Fruit fly (Drosophila melanogaster) whole organism, embryonic: ENCODE measurements around the gene Dic1.

ENCODE experiments used
- Adf1 ChIP-seq: fragments of 200-800 bp; sonication (Bioruptor generic); IDR thresholded peaks from 2 replicates; pipeline ENCODE4 v1.3.6; 2022; ENCODE audit warnings: missing biosample characterization, missing genetic modification characterization
- CG10321 ChIP-seq: fragments of 200-800 bp; sonication (Bioruptor generic); IDR thresholded peaks from 2 replicates; pipeline ENCODE4 v1.3.6; 2022; ENCODE audit warnings: missing biosample characterization, missing genetic modification characterization
- CG10366 ChIP-seq: fragments of 200-800 bp; sonication (Bioruptor generic); IDR thresholded peaks from 2 replicates; pipeline ENCODE4 v1.3.6; 2022; ENCODE audit warnings: missing biosample characterization, missing genetic modification characterization
- CG12769 ChIP-seq: fragments of 200-800 bp; sonication (Bioruptor generic); optimal IDR thresholded peaks from 2 replicates; lab custom pipeline; 2019; ENCODE audit warnings: missing biosample characterization, mild to moderate bottlenecking, missing genetic modification characterization, moderate library complexity
- CG13894 ChIP-seq: fragments of 200-800 bp; sonication (Bioruptor generic); optimal IDR thresholded peaks from 3 replicates; lab custom pipeline; 2018; ENCODE audit warnings: missing biosample characterization, mild to moderate bottlenecking, missing genetic modification characterization, moderate library complexity
- CG14050 ChIP-seq: fragments of 200-800 bp; sonication (Bioruptor generic); IDR thresholded peaks from 3 replicates; pipeline ENCODE4 v1.3.6; 2022; ENCODE audit warnings: missing biosample characterization, missing genetic modification characterization
- CG14710 ChIP-seq: fragments of 200-800 bp; sonication (Bioruptor generic); optimal IDR thresholded peaks from 3 replicates; lab custom pipeline; 2019; ENCODE audit warnings: missing biosample characterization, mild to moderate bottlenecking, missing genetic modification characterization, moderate library complexity
- CG17186 ChIP-seq: fragments of 200-800 bp; sonication (Bioruptor generic); optimal IDR thresholded peaks from 3 replicates; lab custom pipeline; 2017; ENCODE audit warnings: missing biosample characterization, missing genetic modification reagents, missing genetic modification characterization
- CG17912 ChIP-seq: fragments of 200-800 bp; sonication (Bioruptor generic); optimal IDR thresholded peaks from 2 replicates; lab custom pipeline; 2018; ENCODE audit warnings: missing biosample characterization, mild to moderate bottlenecking, missing genetic modification characterization
- CG18011 ChIP-seq: fragments of 200-800 bp; sonication (Bioruptor generic); optimal IDR thresholded peaks from 2 replicates; lab custom pipeline; 2017; ENCODE audit warnings: missing biosample characterization, missing genetic modification characterization, mild to moderate bottlenecking, moderate library complexity, missing genotype
- CG18476 ChIP-seq: fragments of 200-800 bp; sonication (Bioruptor generic); optimal IDR thresholded peaks from 2 replicates; lab custom pipeline; 2016; ENCODE audit warnings: missing biosample characterization, mild to moderate bottlenecking, missing genetic modification characterization
- CG18599 ChIP-seq: fragments of 200-800 bp; sonication (Bioruptor generic); optimal IDR thresholded peaks from 3 replicates; lab custom pipeline; 2017; ENCODE audit warnings: missing biosample characterization, missing genetic modification characterization, mild to moderate bottlenecking, moderate library complexity, missing genetic modification reagents
- CG2678 ChIP-seq: fragments of 200-800 bp; sonication (Bioruptor generic); optimal IDR thresholded peaks from 3 replicates; lab custom pipeline; 2019; ENCODE audit warnings: missing biosample characterization, mild to moderate bottlenecking, missing genetic modification characterization, moderate library complexity
- CG33213 ChIP-seq: fragments of 200-800 bp; sonication (Bioruptor generic); optimal IDR thresholded peaks from 3 replicates; lab custom pipeline; 2016; ENCODE audit warnings: missing biosample characterization, missing genetic modification characterization
- CG33557 ChIP-seq: fragments of 200-800 bp; sonication (Bioruptor generic); optimal IDR thresholded peaks from 2 replicates; lab custom pipeline; 2019; ENCODE audit warnings: missing biosample characterization, mild to moderate bottlenecking, missing genetic modification characterization, moderate library complexity
- CG34224 ChIP-seq: fragments of 200-800 bp; sonication (Bioruptor generic); IDR thresholded peaks from 3 replicates; pipeline ENCODE4 v1.3.6; 2022; ENCODE audit warnings: missing biosample characterization, missing genetic modification characterization; ENCODE audit not compliant: partially characterized antibody
- CG4617 ChIP-seq: fragments of 200-800 bp; sonication (Bioruptor generic); optimal IDR thresholded peaks from 3 replicates; lab custom pipeline; 2016; ENCODE audit warnings: missing biosample characterization, missing genetic modification characterization, borderline replicate concordance
- CG4820 ChIP-seq: fragments of 200-800 bp; sonication (Bioruptor generic); optimal IDR thresholded peaks from 3 replicates; lab custom pipeline; 2016; ENCODE audit warnings: missing biosample characterization, missing genetic modification characterization
- CG5245 ChIP-seq: fragments of 200-800 bp; sonication (Bioruptor generic); optimal IDR thresholded peaks from 3 replicates; lab custom pipeline; 2016; ENCODE audit warnings: missing biosample characterization, missing genetic modification characterization
- CG6854 ChIP-seq: fragments of 200-800 bp; sonication (Bioruptor generic); optimal IDR thresholded peaks from 3 replicates; lab custom pipeline; 2017; ENCODE audit warnings: missing biosample characterization, mild to moderate bottlenecking, missing genetic modification characterization
- CG7745 ChIP-seq: fragments of 200-800 bp; sonication (Bioruptor generic); optimal IDR thresholded peaks from 2 replicates; lab custom pipeline; 2018; ENCODE audit warnings: missing biosample characterization, mild to moderate bottlenecking, missing genetic modification characterization, moderate library complexity
- CG7786 ChIP-seq: fragments of 200-800 bp; sonication (Bioruptor generic); optimal IDR thresholded peaks from 2 replicates; lab custom pipeline; 2016; ENCODE audit warnings: missing biosample characterization, missing genetic modification characterization
- CG7839 ChIP-seq: fragments of 200-800 bp; sonication (Bioruptor generic); optimal IDR thresholded peaks from 3 replicates; lab custom pipeline; 2018; ENCODE audit warnings: missing biosample characterization, mild to moderate bottlenecking, missing genetic modification characterization, moderate library complexity
- CG7963 ChIP-seq: fragments of 200-800 bp; sonication (Bioruptor generic); IDR thresholded peaks from 3 replicates; pipeline ENCODE4 v1.3.6; 2022; ENCODE audit warnings: missing biosample characterization, missing genetic modification characterization; ENCODE audit not compliant: partially characterized antibody
- CG8281 ChIP-seq: fragments of 200-800 bp; sonication (Bioruptor generic); optimal IDR thresholded peaks from 2 replicates; lab custom pipeline; 2018; ENCODE audit warnings: missing biosample characterization, mild to moderate bottlenecking, missing genetic modification characterization, moderate library complexity
- CG8388 ChIP-seq: fragments of 200-800 bp; sonication (Bioruptor generic); optimal IDR thresholded peaks from 2 replicates; lab custom pipeline; 2019; ENCODE audit warnings: missing biosample characterization, mild to moderate bottlenecking, missing genetic modification characterization, moderate library complexity
- CHES-1-like ChIP-seq: fragments of 200-800 bp; sonication (Bioruptor generic); optimal IDR thresholded peaks from 2 replicates; lab custom pipeline; 2016; ENCODE audit warnings: missing biosample characterization, missing genetic modification characterization
- HLH54F ChIP-seq: fragments of 200-800 bp; sonication (Bioruptor generic); optimal IDR thresholded peaks from 3 replicates; lab custom pipeline; 2016; ENCODE audit warnings: missing biosample characterization, missing genetic modification characterization
- Jarid2 ChIP-seq: fragments of 200-800 bp; sonication (Bioruptor generic); optimal IDR thresholded peaks from 3 replicates; lab custom pipeline; 2017; ENCODE audit warnings: mild to moderate bottlenecking, missing biosample characterization, missing genetic modification reagents, missing genetic modification characterization
- MBD-R2 ChIP-seq: fragments of 200-800 bp; sonication (Bioruptor generic); IDR thresholded peaks from 2 replicates; pipeline ENCODE4 v1.3.6; 2022; ENCODE audit warnings: missing biosample characterization, missing genetic modification characterization
- Med ChIP-seq: fragments of 200-800 bp; sonication (Bioruptor generic); peaks from one replicate; lab custom pipeline; 2016; ENCODE audit warnings: missing biosample characterization, missing genetic modification characterization, mild to moderate bottlenecking, inconsistent platforms, moderate library complexity
- Poxn ChIP-seq: fragments of 200-800 bp; sonication (Bioruptor generic); IDR thresholded peaks from 2 replicates; pipeline ENCODE4 v1.3.6; 2022; ENCODE audit warnings: missing biosample characterization, missing genetic modification characterization
- Ptx1 ChIP-seq: fragments of 200-800 bp; sonication (Bioruptor generic); IDR thresholded peaks from 2 replicates; pipeline ENCODE4 v1.3.6; 2022; ENCODE audit warnings: missing biosample characterization, missing genetic modification characterization
- Sry-δ ChIP-seq: fragments of 200-800 bp; sonication (Bioruptor generic); optimal IDR thresholded peaks from 2 replicates; lab custom pipeline; 2016; ENCODE audit warnings: missing biosample characterization, missing genetic modification characterization
- Xbp1 ChIP-seq: fragments of 200-800 bp; sonication (Bioruptor generic); optimal IDR thresholded peaks from 3 replicates; lab custom pipeline; 2016; ENCODE audit warnings: missing biosample characterization, mild to moderate bottlenecking, missing genetic modification characterization
- cas ChIP-seq: fragments of 200-800 bp; sonication (Bioruptor generic); IDR thresholded peaks from 2 replicates; pipeline ENCODE4 v1.3.6; 2022; ENCODE audit warnings: missing biosample characterization, missing genetic modification characterization
- corto ChIP-seq: fragments of 200-800 bp; sonication (Bioruptor generic); optimal IDR thresholded peaks from 2 replicates; lab custom pipeline; 2016; ENCODE audit warnings: missing biosample characterization, mild to moderate bottlenecking, missing genetic modification characterization, moderate library complexity
- croc ChIP-seq: fragments of 200-800 bp; sonication (Bioruptor generic); conservative IDR thresholded peaks from 3 replicates; pipeline ENCODE4 v1.3.6; 2022; ENCODE audit warnings: missing biosample characterization, missing genetic modification characterization
- crol ChIP-seq: fragments of 200-800 bp; sonication (Bioruptor generic); IDR thresholded peaks from 2 replicates; pipeline ENCODE4 v1.3.6; 2022; ENCODE audit warnings: missing biosample characterization, missing genetic modification characterization
- gcm2 ChIP-seq: fragments of 200-800 bp; sonication (Bioruptor generic); optimal IDR thresholded peaks from 2 replicates; lab custom pipeline; 2016; ENCODE audit warnings: missing biosample characterization, missing genetic modification characterization
- gem ChIP-seq: fragments of 200-800 bp; sonication (Bioruptor generic); optimal IDR thresholded peaks from 2 replicates; lab custom pipeline; 2019; ENCODE audit warnings: missing biosample characterization, mild to moderate bottlenecking, missing genetic modification characterization, moderate library complexity
- kay ChIP-seq: fragments of 200-800 bp; sonication (Bioruptor generic); optimal IDR thresholded peaks from 2 replicates; lab custom pipeline; 2016; ENCODE audit warnings: missing biosample characterization, missing genetic modification characterization
- nmo ChIP-seq: fragments of 200-800 bp; sonication (Bioruptor generic); optimal IDR thresholded peaks from 2 replicates; lab custom pipeline; 2018; ENCODE audit warnings: missing biosample characterization, mild to moderate bottlenecking, missing genetic modification characterization, moderate library complexity
- odd ChIP-seq: fragments of 200-800 bp; sonication (Bioruptor generic); optimal IDR thresholded peaks from 2 replicates; lab custom pipeline; 2017; ENCODE audit warnings: missing biosample characterization, mild to moderate bottlenecking, missing genetic modification characterization
- peb ChIP-seq: fragments of 200-800 bp; sonication (Bioruptor generic); IDR thresholded peaks from 2 replicates; pipeline ENCODE4 v1.3.6; 2022; ENCODE audit warnings: missing biosample characterization, missing genetic modification characterization
- pita ChIP-seq: fragments of 200-800 bp; sonication (Bioruptor generic); optimal IDR thresholded peaks from 2 replicates; lab custom pipeline; 2017; ENCODE audit warnings: missing biosample characterization, mild to moderate bottlenecking, missing genetic modification characterization
- scrt ChIP-seq: fragments of 200-800 bp; sonication (Bioruptor generic); optimal IDR thresholded peaks from 2 replicates; lab custom pipeline; 2018; ENCODE audit warnings: missing biosample characterization, mild to moderate bottlenecking, missing genetic modification characterization, moderate library complexity
- sd ChIP-seq: fragments of 200-800 bp; sonication (Bioruptor generic); optimal IDR thresholded peaks from 3 replicates; lab custom pipeline; 2018; ENCODE audit warnings: missing biosample characterization, mild to moderate bottlenecking, missing genetic modification characterization, moderate library complexity
- sqz ChIP-seq: fragments of 200-800 bp; sonication (Bioruptor generic); optimal IDR thresholded peaks from 3 replicates; lab custom pipeline; 2018; ENCODE audit warnings: missing biosample characterization, mild to moderate bottlenecking, missing genetic modification characterization
- yki ChIP-seq: fragments of >200 bp; optimal IDR thresholded peaks from 3 replicates; lab custom pipeline; 2018

The Dic1 gene

dm6 chr3R:13388160-13388870 is 23.6 kb downstream of the Dic1 start, which contains the start of gene CG9799 (continued):
- TF ChIP-seq sd (no peak), MBD-R2 (GFP tag; lab: Robert Waterston, UW) (peak; percentile 42; the same call in 1 of the 2 replicates), CG10321 (GFP tag; lab: Robert Waterston, UW) (no peak), crol (no peak), Poxn (GFP tag; lab: Robert Waterston, UW) (no peak), CHES-1-like (no peak), nmo (GFP tag; lab: Kevin White, UChicago) (no peak), CG7963 (GFP tag; lab: Robert Waterston, UW) (no peak; the same call in 2 of the 3 replicates), Ptx1 (no peak), CG12769 (tag; lab: Kevin White, UChicago) (no peak), scrt (peak; percentile 9), gem (tag; lab: Kevin White, UChicago) (no peak), CG33213 (GFP tag; lab: Kevin White, UChicago) (no peak), HLH54F (GFP tag; lab: Kevin White, UChicago) (no peak), cas (no peak), CG14050 (no peak), CG17912 (GFP tag; lab: Kevin White, UChicago) (no peak), kay (no peak), sqz (GFP tag; lab: Kevin White, UChicago) (no peak), CG18476 (no peak), CG17186 (GFP tag; lab: Kevin White, UChicago) (no peak), Adf1 (GFP tag; lab: Robert Waterston, UW) (no peak), CG2678 (tag; lab: Kevin White, UChicago) (no peak), CG8388 (no peak), CG14710 (tag; lab: Kevin White, UChicago) (peak; percentile 38), gcm2 (no peak), CG18599 (GFP tag; lab: Kevin White, UChicago) (no peak), CG7839 (tag; lab: Kevin White, UChicago) (no peak), CG18011 (GFP tag; lab: Kevin White, UChicago) (no peak), yki (no peak), Med (GFP tag; lab: Kevin White, UChicago) (peak; percentile 59), CG7745 (no peak), pita (GFP tag; lab: Kevin White, UChicago) (no peak), CG4820 (no peak), Jarid2 (GFP tag; lab: Kevin White, UChicago) (no peak), CG34224 (GFP tag; lab: Robert Waterston, UW) (0 out of 3 replicates have a peak, but pooled peaks have one; percentile 32), Sry-δ (GFP tag; lab: Kevin White, UChicago) (no peak), CG7786 (GFP tag; lab: Kevin White, UChicago) (no peak), corto (GFP tag; lab: Kevin White, UChicago) (no peak), CG33557 (GFP tag; lab: Kevin White, UChicago) (no peak), CG6854 (GFP tag; lab: Kevin White, UChicago) (no peak), CG5245 (GFP tag; lab: Kevin White, UChicago) (no peak), CG8281 (tag; lab: Kevin White, UChicago) (no peak), CG13894 (no peak), odd (GFP tag; lab: Kevin White, UChicago) (no peak), CG10366 (GFP tag; lab: Robert Waterston, UW) (no peak), croc (GFP tag; lab: Robert Waterston, UW) (no peak), CG4617 (GFP tag; lab: Kevin White, UChicago) (peak; percentile 44), Xbp1 (GFP tag; lab: Kevin White, UChicago) (no peak), peb (GFP tag; lab: Robert Waterston, UW) (no peak)
